Worm (Caenorhabditis elegans) whole organism, L4 larva: ENCODE data around the gene com-1.

Experiments used
- mdt-29 ChIP-seq: fragments of 200-800 bp; sonication (Bioruptor generic); IDR thresholded peaks from 2 replicates; pipeline ENCODE4 v1.3.6; 2022; ENCODE audit warnings: missing genetic modification reagents, missing genetic modification characterization, missing compliant biosample characterization
- snpc-4 ChIP-seq: fragments of 150-350 bp; optimal IDR thresholded peaks from 2 replicates; lab custom pipeline; 2014; ENCODE audit warnings: missing biosample characterization, missing genetic modification characterization
- spr-1 ChIP-seq: sonication (generic microtip); optimal IDR thresholded peaks from 2 replicates; lab custom pipeline; 2016; ENCODE audit warnings: mild to moderate bottlenecking, missing genetic modification characterization, missing compliant biosample characterization
- zfp-2 ChIP-seq: sonication (generic microtip); optimal IDR thresholded peaks from 2 replicates; lab custom pipeline; 2016; ENCODE audit warnings: mild to moderate bottlenecking, missing genetic modification characterization, missing compliant biosample characterization
- ztf-11 ChIP-seq: fragments of 150-350 bp; optimal IDR thresholded peaks from 2 replicates; lab custom pipeline; 2014; ENCODE audit warnings: missing biosample characterization, missing genetic modification characterization

DNA sequence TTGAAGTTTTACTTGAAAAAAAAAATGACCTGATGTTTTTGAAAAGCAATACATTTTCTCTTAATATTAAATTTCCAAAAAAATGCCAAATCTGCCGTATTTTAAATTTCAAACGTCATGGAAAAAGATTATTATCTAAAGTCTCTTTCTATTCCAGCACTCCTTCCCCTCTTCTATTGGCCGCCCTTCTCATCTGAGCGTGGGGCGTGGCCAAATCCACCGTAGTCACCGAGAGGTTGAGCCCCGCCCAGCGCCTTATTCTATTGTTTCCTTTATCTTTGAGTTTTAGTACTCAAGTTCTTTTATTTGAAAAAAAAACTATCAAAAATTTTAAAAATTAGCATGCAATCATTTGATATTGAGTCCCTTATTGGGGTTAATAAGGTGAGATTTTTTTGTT lies 23.9 kb downstream of the com-1 start, which contains the start of gene vab-7:
- TF ChIP-seq zfp-2 (tag; lab: Kevin White, UChicago) (no peak), snpc-4 (tag; lab: Kevin White, UChicago) (no peak), mdt-29 (GFP tag; lab: Robert Waterston, UW) (no peak), spr-1 (tag; lab: Kevin White, UChicago) (no peak), ztf-11 (no peak)
